Fruit fly (Drosophila melanogaster) whole organism, embryonic: ENCODE data around the gene Tmtc4.

Experiments
- Atf6 ChIP-seq: fragments of 200-800 bp; sonication (Bioruptor generic); IDR thresholded peaks from 2 replicates; pipeline ENCODE4 v1.3.6; 2022; ENCODE audit warnings: missing biosample characterization, missing genetic modification characterization
- Awh ChIP-seq: fragments of 200-800 bp; sonication (Bioruptor generic); IDR thresholded peaks from 2 replicates; pipeline ENCODE4, ENCODE4 v1.3.6; 2022; ENCODE audit warnings: missing biosample characterization, missing genetic modification characterization
- Blimp-1 ChIP-seq: fragments of 200-800 bp; sonication (Bioruptor generic); optimal IDR thresholded peaks from 3 replicates; lab custom pipeline; 2018; ENCODE audit warnings: missing biosample characterization, missing genetic modification characterization, mild to moderate bottlenecking, moderate library complexity, missing genetic modification reagents
- Bteb2 ChIP-seq: fragments of 200-800 bp; sonication (Bioruptor generic); optimal IDR thresholded peaks from 2 replicates; lab custom pipeline; 2016; ENCODE audit warnings: missing biosample characterization, missing genetic modification characterization
- CG10209 ChIP-seq: fragments of 200-800 bp; sonication (Bioruptor generic); optimal IDR thresholded peaks from 3 replicates; lab custom pipeline; 2017; ENCODE audit warnings: missing biosample characterization, mild to moderate bottlenecking, missing genetic modification characterization, missing genetic modification reagents
- CG10366 ChIP-seq: fragments of 200-800 bp; sonication (Bioruptor generic); IDR thresholded peaks from 2 replicates; pipeline ENCODE4 v1.3.6; 2022; ENCODE audit warnings: missing biosample characterization, missing genetic modification characterization
- CG10979 ChIP-seq: fragments of 200-800 bp; sonication (Bioruptor generic); optimal IDR thresholded peaks from 2 replicates; lab custom pipeline; 2018; ENCODE audit warnings: missing biosample characterization, mild to moderate bottlenecking, missing genetic modification characterization, moderate library complexity
- CG11085 ChIP-seq: fragments of 200-800 bp; sonication (Bioruptor generic); IDR thresholded peaks from 2 replicates; pipeline ENCODE4 v1.3.6; 2022; ENCODE audit warnings: missing biosample characterization, missing genetic modification characterization
- CG12219 ChIP-seq: fragments of 200-800 bp; sonication (Bioruptor generic); optimal IDR thresholded peaks from 3 replicates; lab custom pipeline; 2018; ENCODE audit warnings: missing biosample characterization, mild to moderate bottlenecking, missing genetic modification characterization
- CG13296 ChIP-seq: fragments of 200-800 bp; sonication (Bioruptor generic); optimal IDR thresholded peaks from 3 replicates; lab custom pipeline; 2018; ENCODE audit warnings: missing biosample characterization, mild to moderate bottlenecking, missing genetic modification characterization
- CG15479 ChIP-seq: fragments of 200-800 bp; sonication (Bioruptor generic); optimal IDR thresholded peaks from 3 replicates; lab custom pipeline; 2019; ENCODE audit warnings: missing biosample characterization, mild to moderate bottlenecking, missing genetic modification characterization, moderate library complexity
- CG16863 ChIP-seq: fragments of 200-800 bp; sonication (Bioruptor generic); optimal IDR thresholded peaks from 3 replicates; lab custom pipeline; 2016; ENCODE audit warnings: missing biosample characterization, missing genetic modification characterization
- CG2116 ChIP-seq: fragments of 200-800 bp; sonication (Bioruptor generic); optimal IDR thresholded peaks from 3 replicates; lab custom pipeline; 2018; ENCODE audit warnings: missing biosample characterization, mild to moderate bottlenecking, missing genetic modification characterization
- CG2712 ChIP-seq: fragments of 200-800 bp; optimal IDR thresholded peaks from 3 replicates; lab custom pipeline; 2019; ENCODE audit warnings: missing biosample characterization, mild to moderate bottlenecking, missing genetic modification characterization, moderate library complexity
- CG31388 ChIP-seq: fragments of 200-800 bp; sonication (Bioruptor generic); optimal IDR thresholded peaks from 2 replicates; lab custom pipeline; 2016; ENCODE audit warnings: missing biosample characterization, missing genetic modification characterization
- CG3847 ChIP-seq: fragments of 200-800 bp; sonication (Bioruptor generic); IDR thresholded peaks from 2 replicates; pipeline ENCODE4 v1.3.6; 2022; ENCODE audit warnings: missing biosample characterization, missing genetic modification characterization
- CG5245 ChIP-seq: fragments of 200-800 bp; sonication (Bioruptor generic); optimal IDR thresholded peaks from 3 replicates; lab custom pipeline; 2016; ENCODE audit warnings: missing biosample characterization, missing genetic modification characterization
- CG8281 ChIP-seq: fragments of 200-800 bp; sonication (Bioruptor generic); optimal IDR thresholded peaks from 2 replicates; lab custom pipeline; 2018; ENCODE audit warnings: missing biosample characterization, mild to moderate bottlenecking, missing genetic modification characterization, moderate library complexity
- CG8388 ChIP-seq: fragments of 200-800 bp; sonication (Bioruptor generic); optimal IDR thresholded peaks from 2 replicates; lab custom pipeline; 2019; ENCODE audit warnings: missing biosample characterization, mild to moderate bottlenecking, missing genetic modification characterization, moderate library complexity
- CG9609 ChIP-seq: fragments of 200-800 bp; sonication (Bioruptor generic); optimal IDR thresholded peaks from 3 replicates; lab custom pipeline; 2016; ENCODE audit warnings: missing biosample characterization, missing genetic modification characterization
- D19B ChIP-seq: fragments of 200-800 bp; sonication (Bioruptor generic); optimal IDR thresholded peaks from 2 replicates; lab custom pipeline; 2017; ENCODE audit warnings: missing biosample characterization, mild to moderate bottlenecking, missing genetic modification characterization
- Dp ChIP-seq: fragments of 200-800 bp; sonication (Bioruptor generic); optimal IDR thresholded peaks from 2 replicates; lab custom pipeline; 2018; ENCODE audit warnings: missing biosample characterization, mild to moderate bottlenecking, missing genetic modification characterization, moderate library complexity
- HLH54F ChIP-seq: fragments of 200-800 bp; sonication (Bioruptor generic); optimal IDR thresholded peaks from 3 replicates; lab custom pipeline; 2016; ENCODE audit warnings: missing biosample characterization, missing genetic modification characterization
- HmgD ChIP-seq: fragments of 200-800 bp; sonication (Bioruptor generic); optimal IDR thresholded peaks from 3 replicates; lab custom pipeline; 2016; ENCODE audit warnings: missing biosample characterization, missing genetic modification characterization
- Hmr ChIP-seq: fragments of 200-800 bp; sonication (Bioruptor generic); optimal IDR thresholded peaks from 3 replicates; lab custom pipeline; 2017; ENCODE audit warnings: mild to moderate bottlenecking, missing biosample characterization, missing genetic modification reagents, missing genetic modification characterization
- Hr39 ChIP-seq: fragments of >200 bp; optimal IDR thresholded peaks from 2 replicates; lab custom pipeline; 2017
- MTF-1 ChIP-seq: fragments of 200-800 bp; sonication (Bioruptor generic); optimal IDR thresholded peaks from 2 replicates; lab custom pipeline; 2018; ENCODE audit warnings: missing biosample characterization, mild to moderate bottlenecking, missing genetic modification characterization, borderline replicate concordance
- Oli ChIP-seq: fragments of 200-800 bp; sonication (Bioruptor generic); optimal IDR thresholded peaks from 2 replicates; lab custom pipeline; 2018; ENCODE audit warnings: missing biosample characterization, mild to moderate bottlenecking, missing genetic modification characterization, moderate library complexity
- Six4 ChIP-seq: fragments of 200-800 bp; sonication (Bioruptor generic); optimal IDR thresholded peaks from 2 replicates; lab custom pipeline; 2016; ENCODE audit warnings: missing biosample characterization, missing genetic modification characterization
- aop ChIP-seq: fragments of 200-800 bp; sonication (Bioruptor generic); IDR thresholded peaks from 2 replicates; pipeline ENCODE4 v1.3.6; 2022; ENCODE audit warnings: missing biosample characterization, missing genetic modification characterization
- ash1 ChIP-seq: fragments of 200-800 bp; sonication (Bioruptor generic); optimal IDR thresholded peaks from 2 replicates; lab custom pipeline; 2018; ENCODE audit warnings: missing biosample characterization, mild to moderate bottlenecking, missing genetic modification characterization
- ci ChIP-seq: fragments of 200-800 bp; sonication (Bioruptor generic); IDR thresholded peaks from 3 replicates; pipeline ENCODE4 v1.3.6; 2022; ENCODE audit warnings: missing biosample characterization, missing genetic modification characterization
- crc ChIP-seq: fragments of 200-800 bp; sonication (Bioruptor generic); optimal IDR thresholded peaks from 2 replicates; lab custom pipeline; 2016; ENCODE audit warnings: missing biosample characterization, missing genetic modification characterization
- dpn ChIP-seq, 2 experiments: fragments of 200-800 bp; sonication (Bioruptor generic); optimal IDR thresholded peaks; 3 replicates each; lab custom pipeline; 2016; ENCODE audit warnings: missing biosample characterization in 2 of 2, missing genetic modification characterization in 2 of 2
- eve ChIP-seq, 2 experiments: fragments of >200 bp; optimal IDR thresholded peaks; 2 replicates each; lab custom pipeline; 2017; ENCODE audit warnings: missing biosample characterization in 2 of 2, missing genetic modification characterization in 2 of 2
- fu2 ChIP-seq: fragments of 200-800 bp; sonication (Bioruptor generic); optimal IDR thresholded peaks from 2 replicates; lab custom pipeline; 2016; ENCODE audit warnings: missing biosample characterization, missing genetic modification characterization
- hb ChIP-seq: fragments of 200-800 bp; sonication (Bioruptor generic); IDR thresholded peaks from 3 replicates; pipeline ENCODE4 v1.3.6; 2022; ENCODE audit warnings: missing biosample characterization, missing genetic modification characterization; ENCODE audit not compliant: partially characterized antibody
- her ChIP-seq: fragments of 200-800 bp; sonication (Bioruptor generic); optimal IDR thresholded peaks from 2 replicates; lab custom pipeline; 2016; ENCODE audit warnings: missing biosample characterization, missing genetic modification characterization
- kay ChIP-seq: fragments of 200-800 bp; sonication (Bioruptor generic); optimal IDR thresholded peaks from 2 replicates; lab custom pipeline; 2016; ENCODE audit warnings: missing biosample characterization, missing genetic modification characterization
- luna ChIP-seq: fragments of 200-800 bp; sonication (Bioruptor generic); optimal IDR thresholded peaks from 2 replicates; lab custom pipeline; 2016; ENCODE audit warnings: missing biosample characterization, missing genetic modification characterization
- onecut ChIP-seq: fragments of 200-800 bp; sonication (Bioruptor generic); IDR thresholded peaks from 2 replicates; pipeline ENCODE4 v1.3.6; 2022; ENCODE audit warnings: missing biosample characterization, missing genetic modification characterization
- pho ChIP-seq: fragments of 200-800 bp; sonication (Bioruptor generic); optimal IDR thresholded peaks from 2 replicates; lab custom pipeline; 2016; ENCODE audit warnings: missing biosample characterization, missing genetic modification characterization
- pros ChIP-seq: fragments of 200-800 bp; sonication (Bioruptor generic); optimal IDR thresholded peaks from 3 replicates; lab custom pipeline; 2019; ENCODE audit warnings: missing biosample characterization, mild to moderate bottlenecking, missing genetic modification characterization, moderate library complexity
- pum ChIP-seq: fragments of 200-800 bp; sonication (Bioruptor generic); optimal IDR thresholded peaks from 2 replicates; lab custom pipeline; 2016; ENCODE audit warnings: missing biosample characterization, missing genetic modification characterization
- row ChIP-seq: fragments of 200-800 bp; sonication (Bioruptor generic); IDR thresholded peaks from 3 replicates; pipeline ENCODE4 v1.3.6; 2022; ENCODE audit warnings: missing biosample characterization, missing genetic modification characterization
- scrt ChIP-seq: fragments of 200-800 bp; sonication (Bioruptor generic); optimal IDR thresholded peaks from 2 replicates; lab custom pipeline; 2018; ENCODE audit warnings: missing biosample characterization, mild to moderate bottlenecking, missing genetic modification characterization, moderate library complexity
- slp2 ChIP-seq: fragments of 200-800 bp; sonication (Bioruptor generic); optimal IDR thresholded peaks from 2 replicates; lab custom pipeline; 2016; ENCODE audit warnings: missing biosample characterization, missing genetic modification characterization
- tap ChIP-seq: fragments of 200-800 bp; optimal IDR thresholded peaks from 3 replicates; lab custom pipeline; 2019; ENCODE audit warnings: missing biosample characterization, mild to moderate bottlenecking, missing genetic modification characterization, moderate library complexity
- toy ChIP-seq: fragments of 200-800 bp; sonication (Bioruptor generic); IDR thresholded peaks from 2 replicates; pipeline ENCODE4 v1.3.6; 2022; ENCODE audit warnings: missing biosample characterization, missing genetic modification characterization
- zfh1 ChIP-seq: fragments of 200-800 bp; sonication (Bioruptor generic); IDR thresholded peaks from 3 replicates; pipeline ENCODE4 v1.3.6; 2022; ENCODE audit warnings: missing biosample characterization, missing genetic modification characterization

Tmtc4 gene

DNA sequence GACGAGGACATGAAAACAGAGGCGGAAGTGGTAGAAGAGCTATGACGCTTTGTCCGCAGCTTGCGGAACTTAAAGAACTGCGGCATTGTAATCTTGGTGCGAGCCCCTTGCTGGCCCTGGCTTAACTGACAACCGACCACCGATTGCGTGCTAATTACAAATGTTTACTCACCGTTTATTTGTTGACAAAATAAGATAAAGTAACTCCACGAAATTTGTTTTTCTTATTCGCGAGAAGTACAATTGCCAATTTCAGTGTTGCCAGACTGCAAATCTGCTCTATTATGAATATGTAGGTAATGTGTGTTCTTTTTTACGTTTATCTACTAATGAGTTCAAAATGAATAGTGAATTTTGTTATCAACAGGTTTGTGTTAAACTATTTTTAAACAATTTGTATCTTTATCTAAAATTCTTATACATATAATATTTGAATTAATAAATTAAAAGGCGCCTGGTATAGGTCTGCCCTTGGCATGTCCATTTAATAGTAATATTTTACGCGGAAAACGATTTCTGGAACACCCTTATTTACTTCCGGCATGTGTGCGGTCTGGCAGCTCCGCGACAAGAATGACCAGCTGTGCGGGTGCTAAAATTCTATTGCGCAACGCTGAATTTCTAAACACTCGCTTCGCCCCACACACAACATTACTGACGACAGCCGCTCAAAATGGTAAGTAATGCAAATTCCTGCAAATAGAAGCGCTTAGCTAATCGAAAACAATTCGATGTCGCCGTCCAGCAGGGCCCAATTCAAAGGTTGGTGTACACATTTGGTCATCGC is 5.8 kb downstream of the Tmtc4 start, which contains the start of the genes Atg4b and Hibch (continued):
- peak; percentile 16 for TF ChIP-seq Bteb2 (GFP tag; lab: Kevin White, UChicago)
- TF ChIP-seq pho (GFP tag; lab: Kevin White, UChicago) = peak; percentile 46
- peak; percentile 70 for TF ChIP-seq CG5245
- peak; percentile 74; the same call in 2 of the 3 replicates for TF ChIP-seq ci (GFP tag; lab: Robert Waterston, UW)
- no peak for TF ChIP-seq crc (GFP tag; lab: Kevin White, UChicago)
- no peak for TF ChIP-seq Hr39 (lab: Kevin White, UChicago)
- TF ChIP-seq D19B (GFP tag; lab: Kevin White, UChicago) = peak; percentile 78
- no peak for TF ChIP-seq luna (GFP tag; lab: Kevin White, UChicago)
- TF ChIP-seq hb = no peak
- no peak for TF ChIP-seq eve (GFP tag; optimal IDR thresholded peaks at IDR 0.05; lab: Kevin White, UChicago)
- TF ChIP-seq pum (GFP tag; lab: Kevin White, UChicago) = peak; percentile 9
- peak; percentile 84 for TF ChIP-seq CG10979
- peak; percentile 50; the same call in 1 of the 2 replicates for TF ChIP-seq toy (GFP tag; lab: Robert Waterston, UW)
- peak; percentile 86 for TF ChIP-seq CG13296 (GFP tag; lab: Kevin White, UChicago)
- TF ChIP-seq Blimp-1 (GFP tag; lab: Kevin White, UChicago) = peak; percentile 76
- no peak for TF ChIP-seq HmgD (GFP tag; lab: Kevin White, UChicago)
- 0 out of 2 replicates have a peak, but pooled peaks have one; percentile 47 for TF ChIP-seq Awh
- peak in 1 of 2 experiments; percentile 75 for TF ChIP-seq dpn (GFP tag; optimal IDR thresholded peaks at IDR 0.05; lab: Kevin White, UChicago)
- TF ChIP-seq CG16863 = peak; percentile 0
- TF ChIP-seq zfh1 (GFP tag; lab: Robert Waterston, UW) = peak; percentile 62; the same call in 2 of the 3 replicates
- peak; percentile 54 for TF ChIP-seq CG31388
- peak; percentile 5 for TF ChIP-seq Dp (GFP tag; lab: Kevin White, UChicago)
- TF ChIP-seq CG8388 (GFP tag; lab: Kevin White, UChicago) = peak; percentile 76
- TF ChIP-seq Hmr = no peak
- TF ChIP-seq CG15479 (GFP tag; lab: Kevin White, UChicago) = peak; percentile 62
- no peak for TF ChIP-seq slp2
- TF ChIP-seq CG11085 (GFP tag; lab: Robert Waterston, UW) = peak; percentile 82
- peak; percentile 43 for TF ChIP-seq CG12219 (GFP tag; lab: Kevin White, UChicago)
- peak; percentile 92 for TF ChIP-seq CG3847 (GFP tag; lab: Robert Waterston, UW)
- TF ChIP-seq MTF-1 = peak; percentile 27
- peak; percentile 85 for TF ChIP-seq CG10209 (GFP tag; lab: Kevin White, UChicago)
- TF ChIP-seq Six4 = peak; percentile 62
- peak; percentile 97 for TF ChIP-seq row (GFP tag; lab: Robert Waterston, UW)
- peak; percentile 22 for TF ChIP-seq fu2
- TF ChIP-seq ash1 (GFP tag; lab: Kevin White, UChicago) = no peak
- peak; percentile 78 for TF ChIP-seq scrt (GFP tag; lab: Kevin White, UChicago)
- peak; percentile 49 for TF ChIP-seq onecut (GFP tag; lab: Robert Waterston, UW)
- TF ChIP-seq CG10366 (GFP tag; lab: Robert Waterston, UW) = peak; percentile 74
- TF ChIP-seq HLH54F (GFP tag; lab: Kevin White, UChicago) = peak; percentile 40
- TF ChIP-seq kay (GFP tag; lab: Kevin White, UChicago) = no peak
- peak; percentile 83; the same call in 1 of the 2 replicates for TF ChIP-seq Atf6 (GFP tag; lab: Robert Waterston, UW)
- TF ChIP-seq pros (GFP tag; lab: Kevin White, UChicago) = no peak
- TF ChIP-seq tap (tag; lab: Kevin White, UChicago) = no peak
- TF ChIP-seq aop (GFP tag; lab: Robert Waterston, UW) = peak; percentile 97
- TF ChIP-seq CG8281 = no peak
- peak; percentile 69 for TF ChIP-seq CG2116 (GFP tag; lab: Kevin White, UChicago)
- no peak for TF ChIP-seq her (GFP tag; lab: Kevin White, UChicago)
- peak; percentile 92 for TF ChIP-seq CG2712 (tag; lab: Kevin White, UChicago)
- peak; percentile 83 for TF ChIP-seq Oli (tag; lab: Kevin White, UChicago)
- peak; percentile 1 for TF ChIP-seq CG9609
